Fruit fly (Drosophila melanogaster): Measurements from ENCODE around the gene IntS6.

- TF ChIP-seq CG10669 (GFP tag; optimal IDR thresholded peaks at IDR 0.05) (no peak), topi (GFP tag; optimal IDR thresholded peaks at IDR 0.05) (no peak), CG8319 (GFP tag; optimal IDR thresholded peaks at IDR 0.05) (no peak), CG32006 (GFP tag; optimal IDR thresholded peaks at IDR 0.05) (no peak), Ets96B (tag; optimal IDR thresholded peaks at IDR 0.05) (no peak), Eip93F (GFP tag; optimal IDR thresholded peaks at IDR 0.05) (no peak), CG16779 (tag; optimal IDR thresholded peaks at IDR 0.05) (no peak), Smox (GFP tag; optimal IDR thresholded peaks at IDR 0.05) (no peak), CG11762 (GFP tag; optimal IDR thresholded peaks at IDR 0.05; ENCODE audit: insufficient read depth) (no peak)
These were observed 4.9 kb upstream of the IntS6 start, which contains the start of gene CG15772 for dm6 chrX:5751949-5752348.
